Fruit fly (Drosophila melanogaster) whole organism, embryonic: ENCODE results near the gene CG43407.

ENCODE experiments used
- Ada2b ChIP-seq: fragments of 200-800 bp; sonication (Bioruptor generic); IDR thresholded peaks from 2 replicates; pipeline ENCODE4 v1.3.6; 2022; ENCODE audit warnings: missing biosample characterization, missing genetic modification characterization
- Awh ChIP-seq: fragments of 200-800 bp; sonication (Bioruptor generic); IDR thresholded peaks from 2 replicates; pipeline ENCODE4, ENCODE4 v1.3.6; 2022; ENCODE audit warnings: missing biosample characterization, missing genetic modification characterization
- CG1024 ChIP-seq: fragments of 200-800 bp; sonication (Bioruptor generic); IDR thresholded peaks from 2 replicates; pipeline ENCODE4 v1.3.6; 2022; ENCODE audit warnings: missing biosample characterization, missing genetic modification characterization
- CG10274 ChIP-seq: fragments of 200-800 bp; sonication (Bioruptor generic); optimal IDR thresholded peaks from 3 replicates; lab custom pipeline; 2017; ENCODE audit warnings: missing biosample characterization, mild to moderate bottlenecking, missing genetic modification characterization
- CG10565 ChIP-seq: fragments of 200-800 bp; sonication (Bioruptor generic); optimal IDR thresholded peaks from 3 replicates; lab custom pipeline; 2016; ENCODE audit warnings: missing biosample characterization, mild to moderate bottlenecking, missing genetic modification characterization
- CG11560 ChIP-seq: fragments of 200-800 bp; sonication (Bioruptor generic); IDR thresholded peaks from 3 replicates; pipeline ENCODE4 v1.3.6; 2022; ENCODE audit warnings: missing biosample characterization, missing genetic modification characterization
- CG11696 ChIP-seq: fragments of 200-800 bp; sonication (Bioruptor generic); IDR thresholded peaks from 2 replicates; pipeline ENCODE4 v1.3.6; 2022; ENCODE audit warnings: missing biosample characterization, missing genetic modification characterization
- CG12299 ChIP-seq: fragments of 200-800 bp; sonication (Bioruptor generic); optimal IDR thresholded peaks from 2 replicates; lab custom pipeline; 2018; ENCODE audit warnings: missing biosample characterization, mild to moderate bottlenecking, missing genetic modification characterization
- CG13296 ChIP-seq: fragments of 200-800 bp; sonication (Bioruptor generic); optimal IDR thresholded peaks from 3 replicates; lab custom pipeline; 2018; ENCODE audit warnings: missing biosample characterization, mild to moderate bottlenecking, missing genetic modification characterization
- CG13424 ChIP-seq: fragments of 200-800 bp; sonication (Bioruptor generic); optimal IDR thresholded peaks from 2 replicates; lab custom pipeline; 2019; ENCODE audit warnings: missing biosample characterization, mild to moderate bottlenecking, missing genetic modification characterization, moderate library complexity
- CG1603 ChIP-seq: fragments of 200-800 bp; sonication (Bioruptor generic); optimal IDR thresholded peaks from 2 replicates; lab custom pipeline; 2019; ENCODE audit warnings: missing biosample characterization, mild to moderate bottlenecking, missing genetic modification characterization, moderate library complexity
- CG17612 ChIP-seq: fragments of 200-800 bp; sonication (Bioruptor generic); IDR thresholded peaks from 2 replicates; pipeline ENCODE4 v1.3.6; 2022; ENCODE audit warnings: missing biosample characterization, missing genetic modification characterization
- CG18011 ChIP-seq: fragments of 200-800 bp; sonication (Bioruptor generic); optimal IDR thresholded peaks from 2 replicates; lab custom pipeline; 2017; ENCODE audit warnings: missing biosample characterization, missing genetic modification characterization, mild to moderate bottlenecking, moderate library complexity, missing genotype
- CG18262 ChIP-seq: fragments of 200-800 bp; optimal IDR thresholded peaks from 3 replicates; lab custom pipeline; 2019; ENCODE audit warnings: missing biosample characterization, mild to moderate bottlenecking, missing genetic modification characterization, moderate library complexity
- CG3995 ChIP-seq: fragments of 200-800 bp; sonication (Bioruptor generic); optimal IDR thresholded peaks from 3 replicates; lab custom pipeline; 2016; ENCODE audit warnings: missing biosample characterization, missing genetic modification characterization
- CG4854 ChIP-seq: fragments of 200-800 bp; sonication (Bioruptor generic); optimal IDR thresholded peaks from 2 replicates; lab custom pipeline; 2016; ENCODE audit warnings: missing biosample characterization, missing genetic modification characterization, inconsistent platforms
- CG6765 ChIP-seq: fragments of 200-800 bp; sonication (Bioruptor generic); optimal IDR thresholded peaks from 3 replicates; lab custom pipeline; 2017; ENCODE audit warnings: missing biosample characterization, mild to moderate bottlenecking, missing genetic modification characterization
- CG8281 ChIP-seq: fragments of 200-800 bp; sonication (Bioruptor generic); optimal IDR thresholded peaks from 2 replicates; lab custom pipeline; 2018; ENCODE audit warnings: missing biosample characterization, mild to moderate bottlenecking, missing genetic modification characterization, moderate library complexity
- Drgx ChIP-seq: fragments of 200-800 bp; sonication (Bioruptor generic); IDR thresholded peaks from 2 replicates; pipeline ENCODE4 v1.3.6; 2022; ENCODE audit warnings: missing biosample characterization, missing genetic modification characterization
- ERR ChIP-seq: fragments of 200-800 bp; sonication (Bioruptor generic); optimal IDR thresholded peaks from 2 replicates; lab custom pipeline; 2016; ENCODE audit warnings: missing biosample characterization, missing genetic modification characterization
- Fer1 ChIP-seq: fragments of 200-800 bp; sonication (Bioruptor generic); optimal IDR thresholded peaks from 2 replicates; lab custom pipeline; 2017; ENCODE audit warnings: missing biosample characterization, mild to moderate bottlenecking, missing genetic modification characterization
- H15 ChIP-seq: fragments of 200-800 bp; sonication (Bioruptor generic); IDR thresholded peaks from 3 replicates; pipeline ENCODE4 v1.3.6; 2022; ENCODE audit warnings: missing biosample characterization, missing genetic modification characterization
- HHEX ChIP-seq: fragments of 200-800 bp; sonication (Bioruptor generic); optimal IDR thresholded peaks from 3 replicates; lab custom pipeline; 2017; ENCODE audit warnings: missing biosample characterization, mild to moderate bottlenecking, missing genetic modification characterization, missing genetic modification reagents
- HLHmδ ChIP-seq: fragments of 200-800 bp; sonication (Bioruptor generic); optimal IDR thresholded peaks from 2 replicates; lab custom pipeline; 2018; ENCODE audit warnings: missing biosample characterization, mild to moderate bottlenecking, missing genetic modification characterization, moderate library complexity
- Jarid2 ChIP-seq: fragments of 200-800 bp; sonication (Bioruptor generic); optimal IDR thresholded peaks from 3 replicates; lab custom pipeline; 2017; ENCODE audit warnings: mild to moderate bottlenecking, missing biosample characterization, missing genetic modification reagents, missing genetic modification characterization
- Mrtf ChIP-seq: fragments of 200-800 bp; sonication (Bioruptor generic); IDR thresholded peaks from 3 replicates; pipeline ENCODE4 v1.3.6; 2022; ENCODE audit warnings: missing biosample characterization, missing genetic modification characterization
- NC2α ChIP-seq: fragments of 200-800 bp; sonication (Bioruptor generic); optimal IDR thresholded peaks from 2 replicates; lab custom pipeline; 2016; ENCODE audit warnings: missing biosample characterization, missing genetic modification characterization
- Nf-YA ChIP-seq: fragments of 200-800 bp; sonication (Bioruptor generic); IDR thresholded peaks from 2 replicates; pipeline ENCODE4 v1.3.6; 2022; ENCODE audit warnings: missing biosample characterization, missing genetic modification characterization
- PHDP ChIP-seq: fragments of 200-800 bp; sonication (Bioruptor generic); optimal IDR thresholded peaks from 3 replicates; lab custom pipeline; 2018; ENCODE audit warnings: missing biosample characterization, mild to moderate bottlenecking, missing genetic modification characterization, moderate library complexity
- Sin3A ChIP-seq: fragments of >200 bp; optimal IDR thresholded peaks from 2 replicates; lab custom pipeline; 2018
- Ssrp ChIP-seq: fragments of 200-800 bp; sonication (Bioruptor generic); optimal IDR thresholded peaks from 2 replicates; lab custom pipeline; 2018; ENCODE audit warnings: missing biosample characterization, mild to moderate bottlenecking, missing genetic modification characterization, moderate library complexity
- Xbp1 ChIP-seq: fragments of 200-800 bp; sonication (Bioruptor generic); optimal IDR thresholded peaks from 3 replicates; lab custom pipeline; 2016; ENCODE audit warnings: missing biosample characterization, mild to moderate bottlenecking, missing genetic modification characterization
- aop ChIP-seq: fragments of 200-800 bp; sonication (Bioruptor generic); IDR thresholded peaks from 2 replicates; pipeline ENCODE4 v1.3.6; 2022; ENCODE audit warnings: missing biosample characterization, missing genetic modification characterization
- bbx ChIP-seq: fragments of 200-800 bp; sonication (Bioruptor generic); IDR thresholded peaks from 2 replicates; pipeline ENCODE4 v1.3.6; 2022; ENCODE audit warnings: missing biosample characterization, missing genetic modification characterization; ENCODE audit not compliant: partially characterized antibody
- bowl ChIP-seq: fragments of 200-800 bp; sonication (Bioruptor generic); IDR thresholded peaks from 2 replicates; pipeline ENCODE4 v1.3.6; 2022; ENCODE audit warnings: missing biosample characterization, missing genetic modification characterization
- croc ChIP-seq: fragments of 200-800 bp; sonication (Bioruptor generic); conservative IDR thresholded peaks from 3 replicates; pipeline ENCODE4 v1.3.6; 2022; ENCODE audit warnings: missing biosample characterization, missing genetic modification characterization
- dmrt11E ChIP-seq: fragments of 200-800 bp; sonication (Bioruptor generic); optimal IDR thresholded peaks from 3 replicates; lab custom pipeline; 2018; ENCODE audit warnings: missing biosample characterization, mild to moderate bottlenecking, missing genetic modification characterization, moderate library complexity
- esg ChIP-seq: fragments of 200-800 bp; sonication (Bioruptor generic); conservative IDR thresholded peaks from 2 replicates; pipeline ENCODE4 v1.3.6; 2022; ENCODE audit warnings: missing biosample characterization, missing genetic modification characterization
- fd102C ChIP-seq: fragments of 200-800 bp; sonication (Bioruptor generic); optimal IDR thresholded peaks from 2 replicates; lab custom pipeline; 2018; ENCODE audit warnings: missing biosample characterization, mild to moderate bottlenecking, missing genetic modification characterization, moderate library complexity
- fd64A ChIP-seq: fragments of 200-800 bp; sonication (Bioruptor generic); optimal IDR thresholded peaks from 3 replicates; lab custom pipeline; 2018; ENCODE audit warnings: missing biosample characterization, mild to moderate bottlenecking, missing genetic modification characterization
- hth ChIP-seq: fragments of >200 bp; optimal IDR thresholded peaks from 2 replicates; lab custom pipeline; 2017; ENCODE audit warnings: inconsistent platforms
- inv ChIP-seq: fragments of 200-800 bp; sonication (Bioruptor generic); IDR thresholded peaks from 2 replicates; pipeline ENCODE4 v1.3.6; 2022; ENCODE audit warnings: missing biosample characterization, missing genetic modification characterization; ENCODE audit not compliant: partially characterized antibody
- jumu ChIP-seq: fragments of 200-800 bp; sonication (Bioruptor generic); optimal IDR thresholded peaks from 3 replicates; lab custom pipeline; 2016; ENCODE audit warnings: missing biosample characterization, missing genetic modification characterization
- lmd ChIP-seq: fragments of 200-800 bp; sonication (Bioruptor generic); IDR thresholded peaks from 2 replicates; pipeline ENCODE4 v1.3.6; 2022; ENCODE audit warnings: missing biosample characterization, missing genetic modification characterization
- luna ChIP-seq: fragments of 200-800 bp; sonication (Bioruptor generic); optimal IDR thresholded peaks from 2 replicates; lab custom pipeline; 2016; ENCODE audit warnings: missing biosample characterization, missing genetic modification characterization
- pb ChIP-seq: fragments of 200-800 bp; sonication (Bioruptor generic); optimal IDR thresholded peaks from 3 replicates; lab custom pipeline; 2016; ENCODE audit warnings: missing biosample characterization, missing genetic modification characterization
- psq ChIP-seq: fragments of 200-800 bp; sonication (Bioruptor generic); optimal IDR thresholded peaks from 2 replicates; lab custom pipeline; 2017; ENCODE audit warnings: missing biosample characterization, missing genetic modification characterization
- sc ChIP-seq, 3 experiments: fragments of >200 bp in 2 of 3; fragments of 200-800 bp in 1 of 3; sonication (Bioruptor generic) in 1 of 3; optimal IDR thresholded peaks; 2 replicates in 2 of 3; 3 replicates in 1 of 3; lab custom pipeline; 2017; ENCODE audit warnings: mild to moderate bottlenecking in 1 of 3, missing biosample characterization in 1 of 3, missing genetic modification characterization in 1 of 3, missing genetic modification reagents in 1 of 3
- sens ChIP-seq: fragments of 200-800 bp; sonication (Bioruptor generic); peaks from one replicate; lab custom pipeline; 2016; ENCODE audit warnings: missing biosample characterization, missing genetic modification characterization
- vvl ChIP-seq: fragments of 200-800 bp; sonication (Bioruptor generic); IDR thresholded peaks from 2 replicates; pipeline ENCODE4 v1.3.6; 2022; ENCODE audit warnings: missing biosample characterization, missing genetic modification characterization

The CG43407 gene

dm6 chr3L:19033154-19033811, 19.9 kb downstream of the CG43407 start (continued):
- TF ChIP-seq vvl (peak; percentile 82), CG18262 (tag; lab: Kevin White, UChicago) (peak; percentile 93), Xbp1 (GFP tag; lab: Kevin White, UChicago) (peak; percentile 60), Ssrp (tag; lab: Kevin White, UChicago) (peak; percentile 81), Nf-YA (no peak), NC2α (GFP tag; lab: Kevin White, UChicago) (no peak), esg (GFP tag; lab: Robert Waterston, UW) (peak; percentile 55), luna (GFP tag; lab: Kevin White, UChicago) (no peak), inv (GFP tag; lab: Robert Waterston, UW) (no peak), Ada2b (0 out of 2 replicates have a peak, but pooled peaks have one; percentile 32), CG12299 (tag; lab: Kevin White, UChicago) (no peak), Sin3A (lab: Kevin White, UChicago) (no peak), CG6765 (GFP tag; lab: Kevin White, UChicago) (no peak), Drgx (GFP tag; lab: Robert Waterston, UW) (peak; percentile 41), sens (peak; percentile 92), ERR (no peak), hth (lab: Kevin White, UChicago) (no peak), fd64A (GFP tag; lab: Kevin White, UChicago) (no peak), CG8281 (tag; lab: Kevin White, UChicago) (peak; percentile 19), CG10274 (GFP tag; lab: Kevin White, UChicago) (peak; percentile 11), aop (GFP tag; lab: Robert Waterston, UW) (no peak), CG18011 (GFP tag; lab: Kevin White, UChicago) (no peak), pb (no peak), psq (GFP tag; lab: Kevin White, UChicago) (peak; percentile 10), CG1603 (tag; lab: Kevin White, UChicago) (peak; percentile 33), Jarid2 (GFP tag; lab: Kevin White, UChicago) (peak; percentile 20), lmd (peak; percentile 60), fd102C (GFP tag; lab: Kevin White, UChicago) (peak; percentile 87), CG13424 (peak; percentile 76), Awh (GFP tag; lab: Robert Waterston, UW) (peak; percentile 48; the same call in 1 of the 2 replicates), HHEX (GFP tag; lab: Kevin White, UChicago) (peak; percentile 62), CG10565 (GFP tag; lab: Kevin White, UChicago) (no peak), Mrtf (peak; percentile 25; the same call in 1 of the 3 replicates), CG3995 (GFP tag; lab: Kevin White, UChicago) (no peak), HLHmδ (no peak), croc (GFP tag; lab: Robert Waterston, UW) (peak; percentile 81), CG17612 (no peak), PHDP (tag; lab: Kevin White, UChicago) (peak; percentile 70), CG11696 (GFP tag; lab: Robert Waterston, UW) (peak; percentile 43; the same call in 1 of the 2 replicates), sc (optimal IDR thresholded peaks at IDR 0.05; lab: Kevin White, UChicago) (no peak), sc (GFP tag; optimal IDR thresholded peaks at IDR 0.05; lab: Kevin White, UChicago) (peak; percentile 78), CG13296 (GFP tag; lab: Kevin White, UChicago) (peak; percentile 3), dmrt11E (peak; percentile 96), H15 (GFP tag; lab: Robert Waterston, UW) (no peak), CG4854 (GFP tag; lab: Kevin White, UChicago) (no peak), bowl (GFP tag; lab: Robert Waterston, UW) (no peak), jumu (GFP tag; lab: Kevin White, UChicago) (no peak), bbx (GFP tag; lab: Robert Waterston, UW) (no peak), CG1024 (GFP tag; lab: Robert Waterston, UW) (peak; percentile 29; the same call in 1 of the 2 replicates), CG11560 (tag; lab: Robert Waterston, UW) (no peak), Fer1 (GFP tag; lab: Kevin White, UChicago) (peak; percentile 3)
